Fruit fly (Drosophila melanogaster): ENCODE measurements around the gene CG7333.
A peak's percentile ranks its signal among the peaks of the same experiment; 100 is the strongest.

CG7333 gene

DNA sequence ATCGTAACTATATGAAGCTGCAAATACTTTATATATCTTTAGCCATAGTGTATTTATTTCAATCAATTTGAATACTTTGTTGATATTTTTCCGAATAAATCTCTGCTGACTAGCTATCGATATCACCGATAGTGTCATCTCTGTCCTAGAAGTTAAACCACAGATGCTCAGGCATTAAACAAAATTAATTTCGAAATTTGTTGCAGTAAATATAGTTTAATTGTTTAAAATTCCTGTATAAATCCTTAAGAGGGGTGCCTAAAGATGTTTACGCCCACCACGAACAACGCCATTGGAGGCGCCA lies 44.4 kb downstream of the CG7333 start, which contains the start of gene Nup58 (continued):
- TF ChIP-seq CG8632 (GFP tag; optimal IDR thresholded peaks at IDR 0.05) (no peak), CG6808 (GFP tag; optimal IDR thresholded peaks at IDR 0.05) (no peak), fkh (GFP tag; optimal IDR thresholded peaks at IDR 0.05) (no peak), OdsH (GFP tag; optimal IDR thresholded peaks at IDR 0.05) (no peak), CG7368 (GFP tag; optimal IDR thresholded peaks at IDR 0.05) (no peak), CG11294 (GFP tag; IDR thresholded peaks at IDR 0.05) (no peak), CG6792 (GFP tag; optimal IDR thresholded peaks at IDR 0.05) (no peak), CG8119 (GFP tag; IDR thresholded peaks at IDR 0.05) (no peak)

DNA sequence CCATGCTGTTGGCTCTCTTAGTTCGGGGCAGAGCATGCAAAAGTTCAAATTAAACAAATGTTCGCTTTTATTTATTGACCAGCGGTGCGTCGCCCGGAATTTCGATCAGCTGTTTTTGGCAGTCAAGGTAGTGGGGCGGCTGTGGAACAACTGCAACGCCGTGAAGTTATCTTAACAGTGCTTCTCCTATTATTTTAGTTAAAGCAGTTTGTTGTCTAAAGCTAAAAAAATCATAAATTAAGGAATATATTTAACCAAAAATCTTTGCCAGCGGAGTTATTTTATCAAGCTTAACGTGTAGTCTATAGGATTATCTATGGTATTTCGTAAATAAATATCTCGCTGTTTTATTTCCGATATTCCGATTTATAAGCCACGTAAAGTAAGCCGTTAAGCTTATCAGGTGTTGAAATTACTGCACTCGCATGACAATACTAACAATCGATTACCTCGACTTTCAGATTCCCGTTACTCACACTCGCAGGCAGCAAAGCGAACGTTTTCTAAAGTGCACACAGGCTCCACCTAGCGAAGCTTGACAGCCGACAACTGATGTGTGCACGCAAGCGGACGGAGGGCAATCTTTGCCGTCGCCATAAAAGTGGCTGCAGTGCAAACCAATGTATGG lies 48.0 kb downstream of the CG7333 start, which contains the start of the genes CG6195 and CG31220:
Gene CG6195 (minus strand): TSS at position 122 of the 628 bp plus-strand sequence.
Gene CG31220 (plus strand): TSS at position 199 of the 628 bp plus-strand sequence.
- TF ChIP-seq Hr4 (GFP tag; optimal IDR thresholded peaks at IDR 0.05) (no peak), Sox15 (GFP tag; optimal IDR thresholded peaks at IDR 0.05) (no peak), Eip75B (GFP tag; optimal IDR thresholded peaks at IDR 0.05) (no peak), Eip78C (GFP tag) (peak; percentile 64), spab (GFP tag; optimal IDR thresholded peaks at IDR 0.05) (no peak), CG11762 (GFP tag; optimal IDR thresholded peaks at IDR 0.05; ENCODE audit: insufficient read depth) (no peak), CG8119 (GFP tag; IDR thresholded peaks at IDR 0.05) (no peak), topi (GFP tag; optimal IDR thresholded peaks at IDR 0.05) (peak; percentile 38), CG8319 (GFP tag; optimal IDR thresholded peaks at IDR 0.05) (no peak), CG1621 (tag; optimal IDR thresholded peaks at IDR 0.05) (peak; percentile 37), esn (GFP tag; optimal IDR thresholded peaks at IDR 0.05) (peak; percentile 37), fd59A (GFP tag; optimal IDR thresholded peaks at IDR 0.05) (no peak), cyc (GFP tag; optimal IDR thresholded peaks at IDR 0.05) (no peak), Lpt (GFP tag; optimal IDR thresholded peaks at IDR 0.05) (no peak), CG6854 (GFP tag; optimal IDR thresholded peaks at IDR 0.05) (no peak), CG15336 (GFP tag; IDR thresholded peaks at IDR 0.05) (no peak), Met (GFP tag; optimal IDR thresholded peaks at IDR 0.05) (peak; percentile 36), CG11902 (GFP tag; optimal IDR thresholded peaks at IDR 0.05) (no peak), Hr38 (GFP tag; optimal IDR thresholded peaks at IDR 0.05) (no peak), CG4318 (GFP tag; optimal IDR thresholded peaks at IDR 0.05) (no peak), fkh (GFP tag; optimal IDR thresholded peaks at IDR 0.05) (peak; percentile 80), Hr39 (GFP tag; optimal IDR thresholded peaks at IDR 0.05) (peak; percentile 21), dsx (GFP tag; optimal IDR thresholded peaks at IDR 0.05; ENCODE audit: poor library complexity, severe bottlenecking) (no peak), achi (GFP tag; optimal IDR thresholded peaks at IDR 0.05) (peak; percentile 88), lz (GFP tag; optimal IDR thresholded peaks at IDR 0.05) (no peak), CG9139 (GFP tag; optimal IDR thresholded peaks at IDR 0.05) (no peak), Gug (GFP tag; IDR thresholded peaks at IDR 0.05) (no peak), svp (GFP tag) (no peak), ss (GFP tag; optimal IDR thresholded peaks at IDR 0.05) (peak in 1 of 2 experiments; percentile 5), CG6276 (GFP tag; optimal IDR thresholded peaks at IDR 0.05) (no peak), CG8632 (GFP tag; optimal IDR thresholded peaks at IDR 0.05) (no peak), CG3919 (GFP tag; optimal IDR thresholded peaks at IDR 0.05) (no peak), pdm3 (GFP tag; optimal IDR thresholded peaks at IDR 0.05) (peak; percentile 45), CG6808 (GFP tag; optimal IDR thresholded peaks at IDR 0.05) (no peak), Smox (GFP tag; optimal IDR thresholded peaks at IDR 0.05) (no peak), acj6 (GFP tag; optimal IDR thresholded peaks at IDR 0.05) (no peak), Ets96B (tag; optimal IDR thresholded peaks at IDR 0.05) (no peak), CG16779 (tag; optimal IDR thresholded peaks at IDR 0.05) (no peak), Sox102F (GFP tag; optimal IDR thresholded peaks at IDR 0.05) (no peak), Blimp-1 (GFP tag; optimal IDR thresholded peaks at IDR 0.05) (no peak), Sox14 (GFP tag; optimal IDR thresholded peaks at IDR 0.05) (no peak), salr (GFP tag; optimal IDR thresholded peaks at IDR 0.05) (no peak)
